Worm (Caenorhabditis elegans) whole organism, midembryonic: Measurements from ENCODE around the gene sedl-1.

Experiments
- T22C8.4 ChIP-seq: fragments of 200-800 bp; sonication (Bioruptor generic); IDR thresholded peaks from 2 replicates; pipeline ENCODE4 v1.3.6; 2022; ENCODE audit warnings: missing genetic modification characterization, missing compliant biosample characterization
- cog-1 ChIP-seq: sonication (generic microtip); optimal IDR thresholded peaks from 2 replicates; lab custom pipeline; 2016; ENCODE audit warnings: missing genetic modification characterization, missing compliant biosample characterization
- flt-1 ChIP-seq: fragments of 200-800 bp; sonication (Bioruptor generic); IDR thresholded peaks from 2 replicates; pipeline ENCODE4 v1.3.6; 2022; ENCODE audit warnings: missing genetic modification characterization, missing compliant biosample characterization
- klf-2 ChIP-seq: fragments of 200-800 bp; sonication (Bioruptor generic); conservative IDR thresholded peaks from 2 replicates; pipeline ENCODE4 v1.3.6; 2022; ENCODE audit warnings: missing genetic modification reagents, missing genetic modification characterization, missing compliant biosample characterization
- med-1 ChIP-seq: sonication (generic microtip); optimal IDR thresholded peaks from 2 replicates; lab custom pipeline; 2017; ENCODE audit warnings: missing genetic modification characterization, mild to moderate bottlenecking, missing compliant biosample characterization, antibody characterized with exemption, missing genetic modification reagents; ENCODE audit not compliant: insufficient read depth
- ref-1 ChIP-seq: fragments of 200-800 bp; sonication (Bioruptor generic); conservative IDR thresholded peaks from 2 replicates; pipeline ENCODE4 v1.3.6; 2022; ENCODE audit warnings: missing genetic modification reagents, missing genetic modification characterization, missing compliant biosample characterization
- tab-1 ChIP-seq: fragments of 200-800 bp; sonication (Bioruptor generic); IDR thresholded peaks from 2 replicates; pipeline ENCODE4 v1.3.6; 2022; ENCODE audit warnings: missing genetic modification characterization, missing compliant biosample characterization
- ztf-23 ChIP-seq: fragments of 200-800 bp; sonication (Bioruptor generic); IDR thresholded peaks from 2 replicates; pipeline ENCODE4 v1.3.6; 2022; ENCODE audit warnings: missing genetic modification reagents, missing genetic modification characterization, missing compliant biosample characterization
- ztf-29 ChIP-seq: fragments of 200-800 bp; sonication (Bioruptor generic); IDR thresholded peaks from 2 replicates; pipeline ENCODE4 v1.3.6; 2022; ENCODE audit warnings: missing genetic modification reagents, missing genetic modification characterization, missing compliant biosample characterization

The sedl-1 gene

DNA sequence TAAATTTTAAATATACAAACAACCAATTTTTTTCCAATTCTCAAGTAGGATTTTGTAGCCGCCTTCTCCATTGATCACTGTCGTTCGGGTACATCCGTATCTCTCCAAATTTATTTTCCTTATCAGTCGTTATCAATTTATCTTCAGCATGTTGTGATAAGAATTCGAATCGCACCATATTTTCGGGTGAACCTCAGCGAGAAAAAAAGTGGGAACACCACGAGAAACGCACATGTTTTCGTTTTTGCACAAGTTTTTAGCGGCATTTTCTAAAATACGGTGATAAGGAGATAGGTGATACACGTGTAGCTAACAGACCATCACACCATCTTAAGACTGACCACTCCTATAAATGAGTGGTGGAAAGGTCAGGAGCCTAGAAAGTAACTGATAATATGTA, 37.9 kb upstream of the sedl-1 start:
- TF ChIP-seq klf-2 (GFP tag; lab: Robert Waterston, UW) (no peak), ztf-23 (GFP tag; lab: Robert Waterston, UW) (no peak), tab-1 (GFP tag; lab: Robert Waterston, UW) (no peak), ref-1 (GFP tag; lab: Robert Waterston, UW) (no peak), cog-1 (tag; lab: Kevin White, UChicago) (no peak), med-1 (no peak), flt-1 (GFP tag; lab: Robert Waterston, UW) (no peak), T22C8.4 (GFP tag; lab: Robert Waterston, UW) (no peak), ztf-29 (GFP tag; lab: Robert Waterston, UW) (no peak)

DNA sequence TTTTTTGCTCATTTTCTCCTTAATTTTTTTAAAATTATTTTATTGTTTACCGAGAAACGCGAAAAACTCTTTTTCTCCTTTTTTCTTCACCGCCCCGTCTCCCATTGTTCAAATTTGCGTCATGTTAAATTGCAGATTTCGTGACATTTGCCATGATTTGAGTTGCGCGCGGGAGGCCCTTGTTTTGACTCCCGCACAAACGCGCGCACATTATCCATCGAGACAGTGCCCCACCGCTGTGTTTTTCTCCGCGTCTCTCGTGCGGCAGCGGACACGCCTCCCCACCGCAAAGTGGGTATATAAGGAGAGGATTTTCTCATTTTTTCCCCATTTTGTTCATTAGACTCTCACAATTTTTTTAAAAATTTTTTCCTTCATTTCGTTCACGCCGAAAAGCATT, 35.9 kb upstream of the sedl-1 start:
- TF ChIP-seq ztf-29 (GFP tag; lab: Robert Waterston, UW) = no peak
- TF ChIP-seq med-1 = no peak
- TF ChIP-seq ztf-23 (GFP tag; lab: Robert Waterston, UW) = no peak

DNA sequence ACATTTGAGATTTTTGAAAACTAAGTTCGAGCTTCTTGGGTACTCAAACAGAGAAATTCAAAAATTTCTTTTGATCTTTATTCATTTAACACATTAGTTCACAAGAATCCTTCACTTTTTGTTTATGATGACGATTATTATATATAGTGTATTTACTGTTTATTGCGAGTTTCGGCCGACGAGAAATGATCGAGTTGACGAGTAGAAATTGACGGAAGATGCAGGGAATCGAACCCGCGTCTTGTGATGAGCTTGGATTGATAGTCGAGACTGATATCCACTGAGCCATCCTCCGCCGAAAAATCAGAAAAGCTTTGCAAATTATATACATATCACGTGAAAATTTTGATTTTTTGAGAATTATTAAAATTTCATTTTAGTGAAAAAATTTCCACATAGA, 33.7 kb upstream of the sedl-1 start:
- TF ChIP-seq klf-2 (GFP tag; lab: Robert Waterston, UW) (no peak), ref-1 (GFP tag; lab: Robert Waterston, UW) (no peak), T22C8.4 (GFP tag; lab: Robert Waterston, UW) (no peak), med-1 (no peak), tab-1 (GFP tag; lab: Robert Waterston, UW) (no peak), cog-1 (tag; lab: Kevin White, UChicago) (no peak), ztf-23 (GFP tag; lab: Robert Waterston, UW) (no peak), flt-1 (GFP tag; lab: Robert Waterston, UW) (no peak), ztf-29 (GFP tag; lab: Robert Waterston, UW) (no peak)

DNA sequence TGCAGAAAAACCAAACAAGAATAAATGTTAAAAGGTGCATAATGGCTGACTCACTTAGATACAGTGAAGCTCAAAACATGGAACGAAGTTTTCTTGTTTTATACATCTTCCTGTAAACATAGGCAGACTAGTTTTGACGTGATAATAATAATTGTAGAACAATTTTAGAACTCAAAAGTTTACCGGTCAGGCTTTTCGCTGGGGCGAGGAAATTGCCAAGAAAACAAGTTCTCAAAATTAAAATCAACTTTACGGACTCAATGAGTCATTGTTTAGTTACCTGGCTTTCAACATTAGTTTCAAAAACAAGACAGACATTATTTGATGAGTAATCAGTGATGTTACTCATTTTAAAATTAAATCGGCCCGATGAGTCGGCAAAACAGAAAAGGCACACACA, 32.8 kb upstream of the sedl-1 start, which contains the start of gene D1005.5:
Gene D1005.5 (minus strand): TSS at position 101 of the 400 bp plus-strand sequence.
- TF ChIP-seq med-1 (no peak), ref-1 (GFP tag; lab: Robert Waterston, UW) (no peak), tab-1 (GFP tag; lab: Robert Waterston, UW) (no peak), klf-2 (GFP tag; lab: Robert Waterston, UW) (no peak), flt-1 (GFP tag; lab: Robert Waterston, UW) (no peak), cog-1 (tag; lab: Kevin White, UChicago) (no peak), ztf-29 (GFP tag; lab: Robert Waterston, UW) (no peak), T22C8.4 (GFP tag; lab: Robert Waterston, UW) (no peak), ztf-23 (GFP tag; lab: Robert Waterston, UW) (no peak)

DNA sequence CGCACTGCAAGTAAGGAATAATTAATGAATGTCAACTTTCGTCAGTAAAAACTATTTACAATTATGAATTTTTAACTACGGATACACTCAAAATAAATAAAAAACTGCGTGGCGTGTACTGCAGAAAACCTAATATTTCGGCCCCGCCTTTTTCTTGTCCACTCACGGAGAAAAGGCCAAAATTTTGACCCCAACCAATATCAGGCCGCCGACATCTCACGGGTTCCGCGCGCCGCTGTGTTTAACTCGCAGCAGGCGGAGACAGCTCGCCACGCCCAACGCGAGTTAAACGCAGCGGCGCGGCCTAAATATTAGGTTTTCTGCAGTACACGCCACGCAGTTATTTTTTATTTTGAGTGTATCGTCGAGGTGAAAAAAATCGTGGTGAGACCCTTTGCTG, 31.2 kb upstream of the sedl-1 start:
- TF ChIP-seq T22C8.4 (GFP tag; lab: Robert Waterston, UW) (no peak), klf-2 (GFP tag; lab: Robert Waterston, UW) (0 out of 2 replicates have a peak, but pooled peaks have one; percentile 20)

DNA sequence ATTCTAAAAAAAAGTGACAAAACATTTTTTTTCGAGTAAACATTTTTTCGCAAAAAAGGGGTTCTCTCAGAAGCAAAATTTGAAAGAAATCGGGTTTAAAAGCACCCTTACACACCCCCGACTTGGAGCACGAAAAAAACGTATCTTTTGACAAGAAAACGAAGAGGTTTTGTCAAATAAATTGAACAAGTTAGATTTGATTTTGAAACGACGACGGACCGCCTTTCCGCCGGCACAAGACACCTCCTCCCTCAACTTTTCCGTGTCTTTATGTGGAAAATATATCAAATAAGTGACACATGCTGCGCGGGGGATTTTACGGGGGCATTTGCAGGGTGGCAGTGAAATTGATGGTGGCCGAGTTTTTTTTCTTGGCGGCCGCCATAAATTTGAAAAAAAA, 28.0 kb upstream of the sedl-1 start:
- TF ChIP-seq T22C8.4 (GFP tag; lab: Robert Waterston, UW) (no peak), tab-1 (GFP tag; lab: Robert Waterston, UW) (no peak), ztf-29 (GFP tag; lab: Robert Waterston, UW) (no peak), ref-1 (GFP tag; lab: Robert Waterston, UW) (no peak), med-1 (no peak), flt-1 (GFP tag; lab: Robert Waterston, UW) (no peak), cog-1 (tag; lab: Kevin White, UChicago) (no peak), ztf-23 (GFP tag; lab: Robert Waterston, UW) (no peak), klf-2 (GFP tag; lab: Robert Waterston, UW) (no peak)

DNA sequence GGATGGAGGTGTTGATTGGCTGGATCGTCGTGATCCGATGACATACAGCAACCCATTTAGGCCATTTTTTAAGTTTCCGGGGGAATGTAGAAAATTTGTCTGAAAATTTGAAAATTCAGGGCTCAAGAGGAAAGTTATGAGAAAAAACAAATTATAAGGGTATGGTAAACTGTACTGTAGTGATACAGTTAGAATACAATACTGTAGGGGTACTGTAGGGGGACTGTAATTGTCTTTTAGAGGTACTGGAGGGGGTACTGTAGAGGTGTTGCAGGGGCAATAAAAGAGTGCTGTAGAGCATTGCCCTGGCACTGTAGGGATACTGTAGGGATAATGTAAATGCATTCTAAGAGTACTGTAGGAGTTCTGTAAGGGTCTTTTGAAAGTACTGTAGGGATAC, 24.6 kb upstream of the sedl-1 start, which contains the start of gene D1005.6:
Gene D1005.6 (minus strand): TSS at position 101 of the 400 bp plus-strand sequence.
- TF ChIP-seq tab-1 (GFP tag; lab: Robert Waterston, UW) (no peak), ref-1 (GFP tag; lab: Robert Waterston, UW) (no peak), cog-1 (tag; lab: Kevin White, UChicago) (no peak), T22C8.4 (GFP tag; lab: Robert Waterston, UW) (no peak), klf-2 (GFP tag; lab: Robert Waterston, UW) (no peak), ztf-29 (GFP tag; lab: Robert Waterston, UW) (no peak)

DNA sequence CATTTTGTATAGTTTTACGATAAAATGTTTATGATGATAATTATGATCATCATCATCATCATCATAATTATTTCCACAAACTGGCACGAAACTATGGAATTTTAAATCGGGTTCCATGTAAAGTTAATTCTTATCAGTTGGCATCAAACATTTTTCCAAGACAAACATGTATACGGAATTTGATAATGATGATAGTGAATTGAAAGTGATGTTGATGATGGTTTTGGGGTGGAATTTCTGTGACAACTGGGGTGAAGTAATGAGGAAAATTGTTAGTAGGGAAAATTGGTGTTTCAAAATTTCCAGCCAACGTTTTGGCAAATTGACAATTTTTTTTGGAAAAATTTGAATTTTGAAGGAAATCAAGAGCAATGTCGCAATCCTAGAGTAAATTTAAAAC, 19.7 kb upstream of the sedl-1 start:
- no peak for TF ChIP-seq flt-1 (GFP tag; lab: Robert Waterston, UW)
- TF ChIP-seq ref-1 (GFP tag; lab: Robert Waterston, UW) = no peak
- no peak for TF ChIP-seq klf-2 (GFP tag; lab: Robert Waterston, UW)
- no peak for TF ChIP-seq ztf-29 (GFP tag; lab: Robert Waterston, UW)

DNA sequence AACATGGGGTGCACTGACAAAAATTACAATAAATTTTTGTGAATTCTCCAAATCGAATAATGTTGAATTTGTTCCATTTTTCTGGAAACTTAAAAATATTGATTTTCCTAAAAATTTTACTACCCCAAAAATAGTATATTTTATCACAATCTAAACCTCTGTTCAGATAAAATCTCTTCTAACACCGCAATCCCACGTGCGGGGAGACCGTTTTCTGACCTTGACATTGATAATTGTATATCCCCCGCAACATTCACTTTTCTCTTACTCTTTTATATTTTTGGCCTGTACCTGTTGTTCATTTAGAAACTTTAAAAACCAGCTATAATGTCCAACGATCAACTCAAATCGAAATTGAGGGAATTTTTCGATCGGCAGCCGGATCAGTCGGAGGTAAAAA, 18.7 kb upstream of the sedl-1 start, which contains the start of gene D1005.2:
Gene D1005.2 (plus strand): TSS at position 230 of the 400 bp plus-strand sequence.
- no peak for TF ChIP-seq tab-1 (GFP tag; lab: Robert Waterston, UW)
- no peak for TF ChIP-seq ztf-29 (GFP tag; lab: Robert Waterston, UW)
- TF ChIP-seq ztf-23 (GFP tag; lab: Robert Waterston, UW) = no peak
- no peak for TF ChIP-seq cog-1 (tag; lab: Kevin White, UChicago)
- TF ChIP-seq ref-1 (GFP tag; lab: Robert Waterston, UW) = no peak
- no peak for TF ChIP-seq med-1
- no peak for TF ChIP-seq klf-2 (GFP tag; lab: Robert Waterston, UW)
- no peak for TF ChIP-seq flt-1 (GFP tag; lab: Robert Waterston, UW)
- no peak for TF ChIP-seq T22C8.4 (GFP tag; lab: Robert Waterston, UW)
